Worm (Caenorhabditis elegans) whole organism, L1 larva: ENCODE measurements around the gene F26F12.2.

Source experiments
- C04F5.9 ChIP-seq: sonication (generic microtip); optimal IDR thresholded peaks from 2 replicates; lab custom pipeline; 2016; ENCODE audit warnings: missing genetic modification characterization, missing compliant biosample characterization
- C34B4.2 ChIP-seq: sonication (generic microtip); optimal IDR thresholded peaks from 2 replicates; lab custom pipeline; 2017; ENCODE audit warnings: mild to moderate bottlenecking, missing genetic modification characterization, missing compliant biosample characterization
- alr-1 ChIP-seq: fragments of 200-800 bp; sonication (Bioruptor generic); optimal IDR thresholded peaks from 2 replicates; lab custom pipeline; 2018; ENCODE audit warnings: borderline replicate concordance, mild to moderate bottlenecking, missing genetic modification characterization, missing compliant biosample characterization
- aly-2 ChIP-seq: fragments of 150-350 bp; optimal IDR thresholded peaks from 2 replicates; lab custom pipeline; 2014; ENCODE audit warnings: missing biosample characterization, missing genetic modification characterization
- blmp-1 ChIP-seq: fragments of 150-350 bp; optimal IDR thresholded peaks from 2 replicates; lab custom pipeline; 2014; ENCODE audit warnings: missing biosample characterization, missing genetic modification characterization
- ceh-63 ChIP-seq: fragments of 200-800 bp; sonication (Bioruptor generic); optimal IDR thresholded peaks from 2 replicates; lab custom pipeline; 2018; ENCODE audit warnings: mild to moderate bottlenecking, missing genetic modification characterization, missing compliant biosample characterization
- ceh-82 ChIP-seq, 3 experiments: fragments of 150-350 bp in 1 of 3; sonication (generic microtip) in 2 of 3; optimal IDR thresholded peaks; 2 replicates each; lab custom pipeline; 2014 to 2017; ENCODE audit warnings: missing biosample characterization in 3 of 3, missing genetic modification characterization in 3 of 3
- ces-1 ChIP-seq: fragments of 150-350 bp; optimal IDR thresholded peaks from 2 replicates; lab custom pipeline; 2014; ENCODE audit warnings: missing biosample characterization, missing genetic modification reagents, missing genetic modification characterization
- dsc-1 ChIP-seq: sonication (generic microtip); optimal IDR thresholded peaks from 2 replicates; lab custom pipeline; 2016; ENCODE audit warnings: mild to moderate bottlenecking, missing genetic modification characterization, missing compliant biosample characterization
- efl-1 ChIP-seq, 4 experiments: fragments of 150-350 bp; optimal IDR thresholded peaks in 3 of 4; peaks in 1 of 4; 1 replicate in 1 of 4; 2 replicates in 3 of 4; lab custom pipeline; 2014; ENCODE audit warnings: missing biosample characterization in 2 of 4, missing genetic modification characterization in 2 of 4, missing genetic modification reagents in 2 of 4
- efl-3 ChIP-seq: fragments of 200-800 bp; sonication (Bioruptor generic); optimal IDR thresholded peaks from 2 replicates; lab custom pipeline; 2018; ENCODE audit warnings: mild to moderate bottlenecking, missing genetic modification characterization, missing compliant biosample characterization
- egl-27 ChIP-seq, 2 experiments: fragments of 150-350 bp in 1 of 2; sonication (generic microtip); optimal IDR thresholded peaks; 3 replicates each; lab custom pipeline; 2017 to 2018; ENCODE audit warnings: missing biosample characterization in 2 of 2, missing genetic modification characterization in 2 of 2, missing genetic modification reagents in 2 of 2
- elt-2 ChIP-seq: sonication (generic microtip); optimal IDR thresholded peaks from 2 replicates; lab custom pipeline; 2016; ENCODE audit warnings: missing genetic modification characterization, mild to moderate bottlenecking, inconsistent platforms, missing compliant biosample characterization, missing genetic modification reagents
- elt-3 ChIP-seq, 6 experiments: fragments of 150-350 bp in 1 of 6; sonication (generic microtip); optimal IDR thresholded peaks; 2 replicates each; lab custom pipeline; 2017 to 2018; ENCODE audit warnings: missing biosample characterization in 6 of 6, missing genetic modification characterization in 6 of 6, inconsistent platforms in 1 of 6
- ets-5 ChIP-seq: fragments of 200-800 bp; sonication (Bioruptor generic); IDR thresholded peaks from 2 replicates; pipeline ENCODE4 v1.3.6; 2022; ENCODE audit warnings: missing genetic modification characterization, missing compliant biosample characterization
- fkh-10 ChIP-seq: sonication (generic microtip); optimal IDR thresholded peaks from 2 replicates; lab custom pipeline; 2017; ENCODE audit warnings: missing biosample characterization, missing genetic modification reagents, missing genetic modification characterization
- fkh-8 ChIP-seq: sonication (generic microtip); optimal IDR thresholded peaks from 2 replicates; lab custom pipeline; 2016; ENCODE audit warnings: mild to moderate bottlenecking, missing genetic modification characterization, missing compliant biosample characterization
- hpl-2 ChIP-seq: fragments of 150-350 bp; optimal IDR thresholded peaks from 2 replicates; lab custom pipeline; 2014; ENCODE audit warnings: missing biosample characterization, missing genetic modification reagents, missing genetic modification characterization
- irx-1 ChIP-seq: sonication (generic microtip); optimal IDR thresholded peaks from 2 replicates; lab custom pipeline; 2016; ENCODE audit warnings: missing genetic modification characterization, missing compliant biosample characterization
- lin-14 ChIP-seq: fragments of 200-800 bp; sonication (Bioruptor generic); optimal IDR thresholded peaks from 2 replicates; lab custom pipeline; 2018; ENCODE audit warnings: mild to moderate bottlenecking, missing genetic modification characterization, moderate library complexity, missing compliant biosample characterization
- lin-15B ChIP-seq: fragments of 150-350 bp; sonication (generic microtip); optimal IDR thresholded peaks from 3 replicates; lab custom pipeline; 2014; ENCODE audit warnings: missing biosample characterization, missing genetic modification characterization
- lin-39 ChIP-seq: fragments of 150-350 bp; optimal IDR thresholded peaks from 2 replicates; lab custom pipeline; 2014; ENCODE audit warnings: missing biosample characterization, missing genetic modification reagents, missing genetic modification characterization
- lir-3 ChIP-seq: sonication (generic microtip); optimal IDR thresholded peaks from 2 replicates; lab custom pipeline; 2016; ENCODE audit warnings: mild to moderate bottlenecking, missing genetic modification characterization, moderate library complexity, missing compliant biosample characterization; ENCODE audit not compliant: poor library complexity
- lsy-2 ChIP-seq, 2 experiments: fragments of 150-350 bp; optimal IDR thresholded peaks; 2 replicates each; lab custom pipeline; 2014; ENCODE audit warnings: missing biosample characterization in 2 of 2, missing genetic modification characterization in 2 of 2
- mab-9 ChIP-seq: fragments of 200-800 bp; sonication (Bioruptor generic); IDR thresholded peaks from 2 replicates; pipeline ENCODE4 v1.3.6; 2022; ENCODE audit warnings: missing genetic modification reagents, missing genetic modification characterization, missing compliant biosample characterization
- mep-1 ChIP-seq: fragments of 150-350 bp; optimal IDR thresholded peaks from 2 replicates; lab custom pipeline; 2014; ENCODE audit warnings: missing biosample characterization, missing genetic modification characterization
- nhr-11 ChIP-seq: fragments of 150-350 bp; optimal IDR thresholded peaks from 2 replicates; lab custom pipeline; 2014; ENCODE audit warnings: missing biosample characterization, missing genetic modification characterization
- nhr-20 ChIP-seq: sonication (generic microtip); optimal IDR thresholded peaks from 2 replicates; lab custom pipeline; 2016; ENCODE audit warnings: mild to moderate bottlenecking, missing genetic modification characterization, missing compliant biosample characterization
- nhr-28 ChIP-seq: fragments of 150-350 bp; optimal IDR thresholded peaks from 2 replicates; lab custom pipeline; 2014; ENCODE audit warnings: missing biosample characterization, missing genetic modification characterization
- nhr-71 ChIP-seq: sonication (generic microtip); optimal IDR thresholded peaks from 2 replicates; lab custom pipeline; 2016; ENCODE audit warnings: mild to moderate bottlenecking, missing genetic modification characterization, moderate library complexity, missing compliant biosample characterization
- nhr-77 ChIP-seq: fragments of 150-350 bp; optimal IDR thresholded peaks from 2 replicates; lab custom pipeline; 2014; ENCODE audit warnings: missing biosample characterization, missing genetic modification characterization
- pag-3 ChIP-seq: sonication (generic microtip); optimal IDR thresholded peaks from 2 replicates; lab custom pipeline; 2017; ENCODE audit warnings: missing genetic modification characterization, mild to moderate bottlenecking, missing compliant biosample characterization, antibody characterized with exemption, borderline replicate concordance; ENCODE audit not compliant: insufficient read depth
- pax-3 ChIP-seq: fragments of 200-800 bp; sonication (Bioruptor generic); optimal IDR thresholded peaks from 2 replicates; lab custom pipeline; 2018; ENCODE audit warnings: mild to moderate bottlenecking, missing genetic modification characterization, moderate library complexity, missing compliant biosample characterization
- pqm-1 ChIP-seq: sonication (generic microtip); optimal IDR thresholded peaks from 3 replicates; lab custom pipeline; 2017; ENCODE audit warnings: missing biosample characterization, missing genetic modification characterization
- skn-1 ChIP-seq: fragments of 150-350 bp; optimal IDR thresholded peaks from 2 replicates; lab custom pipeline; 2014; ENCODE audit warnings: missing biosample characterization, missing genetic modification characterization
- snpc-4 ChIP-seq: fragments of 150-350 bp; optimal IDR thresholded peaks from 2 replicates; lab custom pipeline; 2014; ENCODE audit warnings: missing biosample characterization, missing genetic modification characterization
- snu-23 ChIP-seq: sonication (generic microtip); optimal IDR thresholded peaks from 2 replicates; lab custom pipeline; 2016; ENCODE audit warnings: missing genetic modification characterization, missing compliant biosample characterization
- sox-4 ChIP-seq: sonication (generic microtip); optimal IDR thresholded peaks from 2 replicates; lab custom pipeline; 2016; ENCODE audit warnings: missing genetic modification characterization, missing compliant biosample characterization
- sptf-1 ChIP-seq: fragments of 150-350 bp; optimal IDR thresholded peaks from 2 replicates; lab custom pipeline; 2014; ENCODE audit warnings: missing biosample characterization, missing genetic modification characterization
- tbx-2 ChIP-seq: sonication (generic microtip); optimal IDR thresholded peaks from 2 replicates; lab custom pipeline; 2016; ENCODE audit warnings: missing genetic modification characterization, missing compliant biosample characterization
- tlp-1 ChIP-seq: fragments of 150-350 bp; optimal IDR thresholded peaks from 2 replicates; lab custom pipeline; 2014; ENCODE audit warnings: missing biosample characterization, missing genetic modification characterization
- unc-30 ChIP-seq: sonication (generic microtip); optimal IDR thresholded peaks from 2 replicates; lab custom pipeline; 2017; ENCODE audit warnings: missing biosample characterization, missing genetic modification characterization
- unc-86 ChIP-seq: sonication (generic microtip); optimal IDR thresholded peaks from 2 replicates; lab custom pipeline; 2016; ENCODE audit warnings: missing genetic modification characterization, missing compliant biosample characterization
- unc-98 ChIP-seq: fragments of 200-800 bp; sonication (Bioruptor generic); IDR thresholded peaks from 2 replicates; pipeline ENCODE4 v1.3.6; 2022; ENCODE audit warnings: missing genetic modification characterization, missing compliant biosample characterization
- vab-15 ChIP-seq: sonication (generic microtip); optimal IDR thresholded peaks from 2 replicates; lab custom pipeline; 2017; ENCODE audit warnings: missing genotype, mild to moderate bottlenecking, missing genetic modification characterization, missing compliant biosample characterization
- xbp-1 ChIP-seq: sonication (generic microtip); optimal IDR thresholded peaks from 2 replicates; lab custom pipeline; 2016; ENCODE audit warnings: missing genetic modification characterization, missing compliant biosample characterization
- ztf-11 ChIP-seq, 2 experiments: sonication (generic microtip); optimal IDR thresholded peaks; 2 replicates each; lab custom pipeline; 2016 to 2017; ENCODE audit warnings: missing genetic modification characterization in 2 of 2, missing biosample characterization in 1 of 2, missing compliant biosample characterization in 1 of 2
- ztf-4 ChIP-seq: fragments of 150-350 bp; optimal IDR thresholded peaks from 2 replicates; lab custom pipeline; 2014; ENCODE audit warnings: missing biosample characterization, missing genetic modification characterization

Gene F26F12.2

DNA sequence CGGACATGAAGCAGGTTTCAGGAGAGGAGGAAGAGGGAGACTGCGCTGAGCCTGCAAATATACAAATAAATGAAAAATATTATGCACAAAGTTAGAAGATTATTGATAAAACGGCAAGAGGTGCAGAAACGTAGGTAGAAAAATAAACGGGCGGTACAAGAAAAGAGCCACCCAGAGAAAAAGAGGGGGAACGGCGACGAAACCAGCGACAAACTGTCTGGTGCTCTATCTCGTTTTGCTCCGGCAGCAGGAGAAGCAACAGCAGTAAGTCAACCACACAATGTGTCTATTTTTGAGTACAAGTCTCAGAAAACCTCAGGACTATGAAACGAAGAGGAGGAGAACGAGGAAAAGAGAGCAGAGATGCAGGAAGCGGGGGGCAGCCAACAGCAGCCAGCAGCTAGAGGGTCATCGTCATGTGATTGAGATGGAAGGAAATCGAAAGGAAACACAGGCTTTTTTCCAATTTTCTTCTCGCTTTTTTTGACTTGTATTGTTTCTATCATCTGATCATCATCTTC is 7.3 kb upstream of the F26F12.2 start, which contains the start of gene F26F12.3 (continued):
- no peak for TF ChIP-seq vab-15 (tag; lab: Kevin White, UChicago)
- peak; percentile 58 to 71 for TF ChIP-seq lsy-2 (tag; optimal IDR thresholded peaks at IDR 0.05; lab: Kevin White, UChicago)
- no peak for TF ChIP-seq C34B4.2 (tag; lab: Kevin White, UChicago)
- TF ChIP-seq lin-15B (tag; lab: Kevin White, UChicago), result no peak
- peak; percentile 24 to 42 for TF ChIP-seq efl-1 (optimal IDR thresholded peaks at IDR 0.05; lab: Kevin White, UChicago)
- peak; percentile 23 to 93 for TF ChIP-seq efl-1 (GFP tag; optimal IDR thresholded peaks at IDR 0.05 in 1 of 2; lab: Kevin White, UChicago)
- no peak for TF ChIP-seq aly-2
- TF ChIP-seq skn-1 (tag; lab: Kevin White, UChicago), result peak; percentile 41
- TF ChIP-seq elt-3 (tag; optimal IDR thresholded peaks at IDR 0.05; lab: Kevin White, UChicago), result no peak
- no peak for TF ChIP-seq ztf-11 (tag; optimal IDR thresholded peaks at IDR 0.05; lab: Kevin White, UChicago)
- TF ChIP-seq ceh-63, result no peak
- peak; percentile 70 for TF ChIP-seq elt-2 (tag; lab: Kevin White, UChicago)
- peak; percentile 81 for TF ChIP-seq snu-23 (GFP tag; lab: Kevin White, UChicago)
- TF ChIP-seq dsc-1 (tag; lab: Kevin White, UChicago), result peak; percentile 54
- TF ChIP-seq pqm-1 (tag; lab: Kevin White, UChicago), result no peak
- TF ChIP-seq mab-9, result no peak
- TF ChIP-seq nhr-28 (tag; lab: Kevin White, UChicago), result no peak
- TF ChIP-seq xbp-1 (tag; lab: Kevin White, UChicago), result peak; percentile 46
- no peak for TF ChIP-seq unc-30
- no peak for TF ChIP-seq sptf-1 (tag; lab: Kevin White, UChicago)
- TF ChIP-seq ceh-82 (tag; optimal IDR thresholded peaks at IDR 0.05; lab: Kevin White, UChicago), result peak; percentile 0 to 30 (median 27)
- TF ChIP-seq nhr-71, result peak; percentile 88
- peak; percentile 79 for TF ChIP-seq nhr-20
- no peak for TF ChIP-seq ets-5 (GFP tag; lab: Robert Waterston, UW)
- TF ChIP-seq pax-3 (tag; lab: Kevin White, UChicago), result peak; percentile 39
- no peak for TF ChIP-seq hpl-2 (GFP tag; lab: Kevin White, UChicago)
- TF ChIP-seq egl-27 (tag; optimal IDR thresholded peaks at IDR 0.05; lab: Kevin White, UChicago), result no peak
- peak; percentile 1 for TF ChIP-seq C04F5.9 (tag; lab: Kevin White, UChicago)
- TF ChIP-seq pag-3 (tag; lab: Kevin White, UChicago), result no peak
- TF ChIP-seq nhr-11 (tag; lab: Kevin White, UChicago), result no peak
- peak; percentile 44 for TF ChIP-seq lir-3 (tag; lab: Kevin White, UChicago)
- TF ChIP-seq lin-39, result no peak

DNA sequence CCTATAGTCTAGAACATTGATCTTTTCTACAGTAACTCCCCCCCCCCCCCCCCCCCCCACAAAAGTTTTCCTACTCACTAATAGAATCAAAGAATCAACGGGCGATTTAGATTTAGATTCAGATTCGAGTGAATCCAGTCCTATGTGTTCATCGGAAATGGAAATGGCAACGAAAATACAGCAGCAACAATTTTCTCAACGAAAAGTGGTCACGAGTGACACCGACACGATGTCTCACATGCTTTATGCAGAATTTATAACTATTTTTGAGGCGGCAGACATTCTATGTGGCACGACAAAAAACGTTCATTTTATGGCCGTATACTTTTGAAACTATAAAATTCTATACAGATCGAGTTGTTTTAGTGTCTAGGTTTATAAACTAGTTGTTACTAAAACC is 6.7 kb upstream of the F26F12.2 start:
- no peak for TF ChIP-seq efl-1 (optimal IDR thresholded peaks at IDR 0.05; lab: Kevin White, UChicago)
- peak in 1 of 2 experiments; percentile 78 for TF ChIP-seq efl-1 (GFP tag; optimal IDR thresholded peaks at IDR 0.05 in 1 of 2; lab: Kevin White, UChicago)
- TF ChIP-seq ceh-82 (tag; optimal IDR thresholded peaks at IDR 0.05; lab: Kevin White, UChicago), result no peak
- TF ChIP-seq fkh-10 (GFP tag; lab: Kevin White, UChicago), result no peak
- TF ChIP-seq blmp-1 (tag; lab: Kevin White, UChicago), result peak; percentile 6
- TF ChIP-seq lin-14 (GFP tag; lab: Kevin White, UChicago), result peak; percentile 23
- TF ChIP-seq unc-86, result peak; percentile 39
- TF ChIP-seq mep-1 (tag; lab: Kevin White, UChicago), result peak; percentile 41
- peak; percentile 58 for TF ChIP-seq fkh-8 (tag; lab: Kevin White, UChicago)
- peak; percentile 32 for TF ChIP-seq ztf-4 (tag; lab: Kevin White, UChicago)

DNA sequence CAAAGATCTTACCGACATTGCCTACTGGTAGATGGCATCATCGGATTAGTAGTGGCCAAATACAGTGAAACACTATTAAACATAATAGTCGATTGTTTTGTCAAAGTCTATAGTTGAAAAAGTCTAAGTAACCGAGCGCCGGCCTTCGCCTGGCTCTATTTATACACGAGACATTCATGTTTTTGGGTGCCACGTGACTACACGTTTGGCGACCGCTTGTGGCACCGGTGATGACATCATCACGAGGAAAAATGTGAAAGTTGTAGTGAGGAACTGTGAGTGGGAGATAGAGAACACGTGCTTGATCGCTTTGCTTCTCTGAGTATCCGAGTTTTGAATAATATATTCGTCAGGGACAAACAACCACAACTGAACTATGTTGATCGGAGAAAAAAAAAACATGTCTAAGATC is 5.9 kb upstream of the F26F12.2 start:
- TF ChIP-seq irx-1, result peak; percentile 78
- TF ChIP-seq nhr-77 (tag; lab: Kevin White, UChicago), result no peak
- no peak for TF ChIP-seq efl-3 (GFP tag; lab: Kevin White, UChicago)
- no peak for TF ChIP-seq alr-1
- peak in 1 of 2 experiments; percentile 2 for TF ChIP-seq ztf-11 (tag; optimal IDR thresholded peaks at IDR 0.05; lab: Kevin White, UChicago)
- peak; percentile 56 to 77 for TF ChIP-seq lsy-2 (tag; optimal IDR thresholded peaks at IDR 0.05; lab: Kevin White, UChicago)
- TF ChIP-seq pag-3 (tag; lab: Kevin White, UChicago), result peak; percentile 67
- peak; percentile 30 to 34 for TF ChIP-seq efl-1 (optimal IDR thresholded peaks at IDR 0.05; lab: Kevin White, UChicago)
- peak; percentile 41 to 97 for TF ChIP-seq efl-1 (GFP tag; optimal IDR thresholded peaks at IDR 0.05 in 1 of 2; lab: Kevin White, UChicago)
- peak; percentile 91 for TF ChIP-seq snu-23 (GFP tag; lab: Kevin White, UChicago)
- no peak for TF ChIP-seq ces-1
- TF ChIP-seq snpc-4 (tag; lab: Kevin White, UChicago), result peak; percentile 68
- TF ChIP-seq tbx-2 (tag; lab: Kevin White, UChicago), result peak; percentile 81
- TF ChIP-seq egl-27 (tag; optimal IDR thresholded peaks at IDR 0.05; lab: Kevin White, UChicago), result no peak
- no peak for TF ChIP-seq sox-4 (tag; lab: Kevin White, UChicago)
- TF ChIP-seq unc-86, result no peak
- no peak for TF ChIP-seq unc-98 (GFP tag; lab: Robert Waterston, UW)
- no peak for TF ChIP-seq tlp-1 (tag; lab: Kevin White, UChicago)
- TF ChIP-seq aly-2, result no peak
